Fruit fly (Drosophila melanogaster) whole organism, prepupa: Measurements from ENCODE around the gene kis.

ENCODE experiments used
- Blimp-1 ChIP-seq: fragments of 200-800 bp; sonication (Bioruptor generic); optimal IDR thresholded peaks from 3 replicates; lab custom pipeline; 2017; ENCODE audit warnings: missing biosample characterization, missing genetic modification characterization, mild to moderate bottlenecking, moderate library complexity, missing genetic modification reagents
- CG10631 ChIP-seq: fragments of 200-800 bp; sonication (Bioruptor generic); optimal IDR thresholded peaks from 2 replicates; lab custom pipeline; 2016; ENCODE audit warnings: missing biosample characterization, missing genetic modification characterization
- CG11294 ChIP-seq: fragments of 200-800 bp; sonication (Bioruptor generic); IDR thresholded peaks from 2 replicates; pipeline ENCODE4 v1.3.6; 2022; ENCODE audit warnings: missing biosample characterization, missing genetic modification characterization
- CG11762 ChIP-seq: fragments of 200-800 bp; sonication (Bioruptor generic); optimal IDR thresholded peaks from 3 replicates; lab custom pipeline; 2016; ENCODE audit warnings: missing biosample characterization, missing genetic modification characterization; ENCODE audit not compliant: insufficient read depth
- CG11902 ChIP-seq: fragments of 200-800 bp; sonication (Bioruptor generic); optimal IDR thresholded peaks from 3 replicates; lab custom pipeline; 2016; ENCODE audit warnings: missing biosample characterization, missing genetic modification characterization
- CG15336 ChIP-seq: fragments of 200-800 bp; sonication (Bioruptor generic); IDR thresholded peaks from 2 replicates; pipeline ENCODE4 v1.3.6; 2022; ENCODE audit warnings: missing biosample characterization, missing genetic modification characterization
- CG3032 ChIP-seq: fragments of 200-800 bp; optimal IDR thresholded peaks from 2 replicates; lab custom pipeline; 2019; ENCODE audit warnings: missing biosample characterization, mild to moderate bottlenecking, missing genetic modification characterization, moderate library complexity
- CG31627 ChIP-seq: fragments of 200-800 bp; sonication (Bioruptor generic); optimal IDR thresholded peaks from 3 replicates; lab custom pipeline; 2016; ENCODE audit warnings: missing biosample characterization, missing genetic modification characterization
- CG32006 ChIP-seq: fragments of 200-800 bp; sonication (Bioruptor generic); optimal IDR thresholded peaks from 3 replicates; lab custom pipeline; 2017; ENCODE audit warnings: missing biosample characterization, mild to moderate bottlenecking, missing genetic modification characterization
- CG3919 ChIP-seq: fragments of 200-800 bp; sonication (Bioruptor generic); optimal IDR thresholded peaks from 3 replicates; lab custom pipeline; 2016; ENCODE audit warnings: missing biosample characterization, missing genetic modification characterization
- CG6163 ChIP-seq: fragments of 200-800 bp; sonication (Bioruptor generic); IDR thresholded peaks from 3 replicates; pipeline ENCODE4 v1.3.6; 2022; ENCODE audit warnings: missing biosample characterization, missing genetic modification characterization
- CG6854 ChIP-seq: fragments of 200-800 bp; sonication (Bioruptor generic); optimal IDR thresholded peaks from 2 replicates; lab custom pipeline; 2017; ENCODE audit warnings: missing biosample characterization, mild to moderate bottlenecking, missing genetic modification characterization
- CG7368 ChIP-seq: fragments of 200-800 bp; sonication (Bioruptor generic); optimal IDR thresholded peaks from 3 replicates; lab custom pipeline; 2016; ENCODE audit warnings: missing biosample characterization, missing genetic modification characterization
- CG8119 ChIP-seq: fragments of 200-800 bp; sonication (Bioruptor generic); IDR thresholded peaks from 3 replicates; pipeline ENCODE4 v1.3.6; 2022; ENCODE audit warnings: missing biosample characterization, missing genetic modification characterization
- Eip75B ChIP-seq: fragments of 200-800 bp; sonication (Bioruptor generic); optimal IDR thresholded peaks from 3 replicates; lab custom pipeline; 2016; ENCODE audit warnings: missing biosample characterization, missing genetic modification characterization
- Eip78C ChIP-seq: fragments of 200-800 bp; sonication (Bioruptor generic); peaks from one replicate; lab custom pipeline; 2016; ENCODE audit warnings: missing biosample characterization, missing genetic modification characterization
- Eip93F ChIP-seq: fragments of 200-800 bp; sonication (Bioruptor generic); optimal IDR thresholded peaks from 2 replicates; lab custom pipeline; 2016; ENCODE audit warnings: missing biosample characterization, mild to moderate bottlenecking, missing genetic modification characterization
- Ets21C ChIP-seq: fragments of 200-800 bp; sonication (Bioruptor generic); optimal IDR thresholded peaks from 3 replicates; lab custom pipeline; 2016; ENCODE audit warnings: missing biosample characterization, missing genetic modification characterization
- Gug ChIP-seq: fragments of 200-800 bp; sonication (Bioruptor generic); IDR thresholded peaks from 2 replicates; pipeline ENCODE4 v1.3.6; 2022; ENCODE audit warnings: missing biosample characterization, missing genetic modification characterization
- Hr38 ChIP-seq: sonication (Bioruptor generic); optimal IDR thresholded peaks from 2 replicates; lab custom pipeline; 2016; ENCODE audit warnings: missing biosample characterization, missing genetic modification characterization
- Hr4 ChIP-seq: fragments of 200-800 bp; sonication (Bioruptor generic); optimal IDR thresholded peaks from 3 replicates; lab custom pipeline; 2016; ENCODE audit warnings: missing biosample characterization, missing genetic modification characterization
- Lpt ChIP-seq: fragments of 200-800 bp; sonication (Bioruptor generic); optimal IDR thresholded peaks from 3 replicates; lab custom pipeline; 2016; ENCODE audit warnings: missing biosample characterization, missing genetic modification characterization
- Met ChIP-seq: fragments of 200-800 bp; sonication (Bioruptor generic); optimal IDR thresholded peaks from 3 replicates; lab custom pipeline; 2016; ENCODE audit warnings: missing biosample characterization, missing genetic modification characterization
- OdsH ChIP-seq: fragments of 200-800 bp; sonication (Bioruptor generic); optimal IDR thresholded peaks from 3 replicates; lab custom pipeline; 2016; ENCODE audit warnings: missing biosample characterization, missing genetic modification characterization
- Smox ChIP-seq: fragments of 200-800 bp; sonication (Bioruptor generic); optimal IDR thresholded peaks from 3 replicates; lab custom pipeline; 2016; ENCODE audit warnings: missing biosample characterization, missing genetic modification characterization
- Sox102F ChIP-seq: fragments of 200-800 bp; sonication (Bioruptor generic); optimal IDR thresholded peaks from 2 replicates; lab custom pipeline; 2016; ENCODE audit warnings: missing biosample characterization, mild to moderate bottlenecking, missing genetic modification characterization
- Sox15 ChIP-seq: fragments of 200-800 bp; sonication (Bioruptor generic); optimal IDR thresholded peaks from 3 replicates; lab custom pipeline; 2016; ENCODE audit warnings: missing biosample characterization, missing genetic modification characterization
- achi ChIP-seq: fragments of 200-800 bp; sonication (Bioruptor generic); optimal IDR thresholded peaks from 3 replicates; lab custom pipeline; 2016; ENCODE audit warnings: missing biosample characterization, missing genetic modification characterization
- acj6 ChIP-seq: fragments of 200-800 bp; sonication (Bioruptor generic); optimal IDR thresholded peaks from 3 replicates; lab custom pipeline; 2016; ENCODE audit warnings: missing biosample characterization, missing genetic modification characterization
- dac ChIP-seq: fragments of 200-800 bp; sonication (Bioruptor generic); optimal IDR thresholded peaks from 2 replicates; lab custom pipeline; 2017; ENCODE audit warnings: missing biosample characterization, mild to moderate bottlenecking, missing genetic modification characterization
- dsx ChIP-seq: fragments of 200-800 bp; optimal IDR thresholded peaks from 3 replicates; lab custom pipeline; 2019; ENCODE audit warnings: missing biosample characterization, mild to moderate bottlenecking, missing genetic modification characterization, moderate library complexity; ENCODE audit not compliant: poor library complexity, severe bottlenecking
- esn ChIP-seq: fragments of 200-800 bp; sonication (Bioruptor generic); optimal IDR thresholded peaks from 2 replicates; lab custom pipeline; 2016; ENCODE audit warnings: missing biosample characterization, mild to moderate bottlenecking, missing genetic modification characterization, moderate library complexity
- fd59A ChIP-seq: fragments of 200-800 bp; sonication (Bioruptor generic); optimal IDR thresholded peaks from 2 replicates; lab custom pipeline; 2017; ENCODE audit warnings: missing biosample characterization, mild to moderate bottlenecking, missing genetic modification characterization, missing genetic modification reagents
- net ChIP-seq: fragments of 200-800 bp; sonication (Bioruptor generic); optimal IDR thresholded peaks from 3 replicates; lab custom pipeline; 2016; ENCODE audit warnings: missing biosample characterization, missing genetic modification characterization
- pdm3 ChIP-seq: fragments of 200-800 bp; sonication (Bioruptor generic); optimal IDR thresholded peaks from 3 replicates; lab custom pipeline; 2016; ENCODE audit warnings: missing biosample characterization, missing genetic modification characterization
- salr ChIP-seq, 2 experiments: fragments of 200-800 bp; sonication (Bioruptor generic); optimal IDR thresholded peaks; 3 replicates each; lab custom pipeline; 2016 to 2018; ENCODE audit warnings: missing biosample characterization in 2 of 2, missing genetic modification characterization in 2 of 2, mild to moderate bottlenecking in 1 of 2
- spab ChIP-seq: fragments of 200-800 bp; sonication (Bioruptor generic); optimal IDR thresholded peaks from 2 replicates; lab custom pipeline; 2017; ENCODE audit warnings: missing biosample characterization, mild to moderate bottlenecking, missing genetic modification characterization, missing genetic modification reagents
- svp ChIP-seq: fragments of 200-800 bp; sonication (Bioruptor generic); peaks from one replicate; lab custom pipeline; 2016; ENCODE audit warnings: missing biosample characterization, missing genetic modification characterization
- topi ChIP-seq: fragments of 200-800 bp; sonication (Bioruptor generic); optimal IDR thresholded peaks from 3 replicates; lab custom pipeline; 2016; ENCODE audit warnings: missing biosample characterization, missing genetic modification characterization
- vri ChIP-seq: fragments of 200-800 bp; sonication (Bioruptor generic); optimal IDR thresholded peaks from 3 replicates; lab custom pipeline; 2016; ENCODE audit warnings: missing biosample characterization, mild to moderate bottlenecking, missing genetic modification characterization

kis gene

DNA sequence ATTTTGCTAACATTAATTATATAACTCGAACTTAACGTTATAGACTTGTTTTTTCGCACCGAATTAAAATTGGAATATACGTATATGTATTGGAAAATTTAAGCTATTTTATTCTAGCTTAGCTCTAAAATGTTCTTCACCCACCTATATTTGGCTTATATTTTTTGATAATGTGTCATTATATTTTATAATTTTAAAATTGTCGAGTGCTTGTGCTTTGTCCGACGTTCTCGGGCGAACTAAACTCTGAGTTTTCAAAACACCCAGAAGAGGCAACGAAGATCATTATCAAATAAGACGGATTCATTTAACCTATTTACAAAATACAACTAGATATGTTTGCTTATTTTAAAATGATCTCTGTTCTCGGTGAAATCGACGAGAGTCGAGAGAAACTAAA lies 44.1 kb downstream of the kis start:
- TF ChIP-seq esn (GFP tag; lab: Kevin White, UChicago), result no peak
- no peak for TF ChIP-seq CG32006
- TF ChIP-seq vri (GFP tag; lab: Kevin White, UChicago), result no peak
- no peak for TF ChIP-seq topi (GFP tag; lab: Kevin White, UChicago)
- no peak for TF ChIP-seq Gug
- TF ChIP-seq Blimp-1 (GFP tag; lab: Kevin White, UChicago), result no peak
- no peak for TF ChIP-seq dac (GFP tag; lab: Kevin White, UChicago)
- no peak for TF ChIP-seq Eip75B (GFP tag; lab: Kevin White, UChicago)
- no peak for TF ChIP-seq CG11294
- no peak for TF ChIP-seq CG3032 (tag; lab: Kevin White, UChicago)
- TF ChIP-seq CG11902 (GFP tag; lab: Kevin White, UChicago), result no peak
- no peak for TF ChIP-seq pdm3 (GFP tag; lab: Kevin White, UChicago)
- TF ChIP-seq, all 60 proteins: peak for 0

DNA sequence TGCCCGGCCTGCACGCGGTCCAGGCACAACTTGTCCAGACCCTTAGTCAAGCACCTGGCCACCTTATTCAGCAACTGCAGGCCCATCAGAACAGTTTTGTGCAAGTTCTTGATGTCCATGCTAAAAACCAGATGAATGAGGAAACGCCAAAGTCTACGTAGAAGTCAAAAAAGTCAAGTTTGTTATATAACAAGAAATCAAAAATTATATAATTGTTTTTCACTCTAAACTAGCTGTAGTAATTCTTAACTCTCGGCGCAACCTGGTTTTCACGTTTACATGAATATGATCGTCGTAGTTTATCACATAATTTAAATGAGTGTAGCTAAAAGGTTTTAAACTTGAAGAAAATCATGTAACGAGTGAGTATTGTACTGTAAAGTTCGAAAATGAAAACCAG lies 46.1 kb downstream of the kis start:
- TF ChIP-seq svp (GFP tag; lab: Kevin White, UChicago) (no peak), Sox102F (GFP tag; lab: Kevin White, UChicago) (no peak), dsx (GFP tag; lab: Kevin White, UChicago) (no peak), Eip75B (GFP tag; lab: Kevin White, UChicago) (no peak), spab (GFP tag; lab: Kevin White, UChicago) (no peak), Lpt (GFP tag; lab: Kevin White, UChicago) (no peak), Eip78C (GFP tag; lab: Kevin White, UChicago) (no peak), Hr38 (GFP tag; lab: Kevin White, UChicago) (no peak)
- TF ChIP-seq, all 60 proteins: peak for 0

DNA sequence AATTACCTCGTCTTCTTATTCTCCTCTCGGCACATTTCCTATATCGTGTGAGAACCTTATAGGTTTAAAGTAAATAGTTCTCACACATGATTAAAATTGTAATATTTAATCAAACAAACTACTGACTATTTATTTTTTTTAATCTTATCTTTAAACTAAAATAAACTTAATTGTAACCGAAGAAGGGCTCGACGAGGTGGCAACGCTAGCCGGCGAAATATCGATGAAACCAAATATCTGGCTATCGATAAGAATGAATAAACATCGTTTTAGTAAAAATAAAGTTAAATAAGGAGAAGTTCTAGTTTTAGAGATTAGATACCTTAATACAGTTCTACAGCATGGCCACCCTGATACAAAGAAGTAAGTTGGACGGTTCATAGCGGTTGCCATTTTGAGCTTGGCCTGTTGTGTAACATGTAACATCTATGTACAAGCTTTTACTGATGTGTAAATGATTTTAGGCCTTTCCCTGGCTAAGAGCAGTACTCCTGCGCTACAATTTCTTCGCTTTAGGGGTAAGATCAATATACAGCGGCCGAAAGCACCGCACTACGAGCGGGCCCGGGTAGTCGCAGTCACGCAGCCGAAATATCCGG lies 47.0 kb downstream of the kis start, which contains the start of gene mRpL10:
Gene mRpL10 (plus strand): TSS at position 251 of the 599 bp plus-strand sequence.
- TF ChIP-seq CG6854 (GFP tag; lab: Kevin White, UChicago) (no peak), CG7368 (GFP tag; lab: Kevin White, UChicago) (no peak), CG3032 (tag; lab: Kevin White, UChicago) (peak; percentile 25), CG15336 (GFP tag; lab: Robert Waterston, UW) (no peak), CG6163 (GFP tag; lab: Robert Waterston, UW) (no peak), esn (GFP tag; lab: Kevin White, UChicago) (peak; percentile 65), CG11294 (no peak), CG3919 (no peak), Met (GFP tag; lab: Kevin White, UChicago) (no peak), OdsH (GFP tag; lab: Kevin White, UChicago) (no peak), acj6 (GFP tag; lab: Kevin White, UChicago) (no peak), dac (GFP tag; lab: Kevin White, UChicago) (no peak), fd59A (GFP tag; lab: Kevin White, UChicago) (no peak), CG8119 (GFP tag; lab: Robert Waterston, UW) (no peak), Smox (no peak), achi (GFP tag; lab: Kevin White, UChicago) (no peak), Eip75B (GFP tag; lab: Kevin White, UChicago) (no peak), Eip93F (GFP tag; lab: Kevin White, UChicago) (peak; percentile 33), Hr4 (GFP tag; lab: Kevin White, UChicago) (no peak), CG10631 (GFP tag; lab: Kevin White, UChicago) (peak; percentile 11), salr (GFP tag; optimal IDR thresholded peaks at IDR 0.05; lab: Kevin White, UChicago) (no peak), net (GFP tag; lab: Kevin White, UChicago) (no peak), CG11762 (GFP tag; lab: Kevin White, UChicago) (no peak), Sox15 (GFP tag; lab: Kevin White, UChicago) (no peak), CG31627 (no peak), Ets21C (GFP tag; lab: Kevin White, UChicago) (no peak)
- TF ChIP-seq, all 60 proteins: peak for 4
